Worm (Caenorhabditis elegans) whole organism, L1 larva: ENCODE data around the gene T19D12.10.

Experiments used
- hlh-4 ChIP-seq: sonication (generic microtip); optimal IDR thresholded peaks from 2 replicates; lab custom pipeline; 2016; ENCODE audit warnings: mild to moderate bottlenecking, missing genetic modification characterization, missing compliant biosample characterization
- skn-1 ChIP-seq: fragments of 150-350 bp; optimal IDR thresholded peaks from 2 replicates; lab custom pipeline; 2014; ENCODE audit warnings: missing biosample characterization, missing genetic modification characterization
- zip-4 ChIP-seq: fragments of 200-800 bp; sonication (Bioruptor generic); optimal IDR thresholded peaks from 2 replicates; lab custom pipeline; 2018; ENCODE audit warnings: mild to moderate bottlenecking, missing genetic modification characterization, moderate library complexity, missing compliant biosample characterization

Gene T19D12.10

ce11 chrII:6608626-6609025, 50.0 kb downstream of the T19D12.10 start:
- TF ChIP-seq zip-4 (GFP tag; lab: Kevin White, UChicago) (no peak), skn-1 (no peak), hlh-4 (tag; lab: Kevin White, UChicago) (no peak)
- TF ChIP-seq, all 84 proteins: peak for 0
